Worm (Caenorhabditis elegans) whole organism, young adult: ENCODE results near the gene Y4C6B.3.

ENCODE experiments used
- B0336.3 ChIP-seq: fragments of 200-800 bp; sonication (Bioruptor generic); IDR thresholded peaks from 2 replicates; pipeline ENCODE4 v1.3.6; 2022; ENCODE audit warnings: missing genetic modification characterization, missing compliant biosample characterization
- C17E4.6 ChIP-seq: fragments of 200-800 bp; sonication (Bioruptor generic); IDR thresholded peaks from 2 replicates; pipeline ENCODE4 v1.3.6; 2022; ENCODE audit warnings: missing genetic modification reagents, missing genetic modification characterization, missing compliant biosample characterization
- F10E7.11 ChIP-seq: sonication (generic microtip); optimal IDR thresholded peaks from 2 replicates; lab custom pipeline; 2017; ENCODE audit warnings: mild to moderate bottlenecking, missing genetic modification characterization, moderate library complexity, missing compliant biosample characterization
- F23B12.7 ChIP-seq: sonication (generic microtip); optimal IDR thresholded peaks from 2 replicates; lab custom pipeline; 2017; ENCODE audit warnings: missing genetic modification characterization, mild to moderate bottlenecking, missing compliant biosample characterization, antibody characterized with exemption, moderate library complexity; ENCODE audit not compliant: insufficient read depth
- F33H1.4 ChIP-seq: fragments of 200-800 bp; sonication (Bioruptor generic); IDR thresholded peaks from 2 replicates; pipeline ENCODE4 v1.3.6; 2022; ENCODE audit warnings: missing genetic modification reagents, missing genetic modification characterization, missing compliant biosample characterization
- F37B4.10 ChIP-seq: fragments of 200-800 bp; sonication (Bioruptor generic); IDR thresholded peaks from 2 replicates; pipeline ENCODE4 v1.3.6; 2022; ENCODE audit warnings: missing genetic modification characterization, missing compliant biosample characterization
- T07F8.4 ChIP-seq: sonication (generic microtip); optimal IDR thresholded peaks from 2 replicates; lab custom pipeline; 2016; ENCODE audit warnings: mild to moderate bottlenecking, missing genetic modification characterization, moderate library complexity, missing compliant biosample characterization
- Y53G8AR.9 ChIP-seq: fragments of 200-800 bp; sonication (Bioruptor generic); conservative IDR thresholded peaks from 2 replicates; pipeline ENCODE4 v1.3.6; 2022; ENCODE audit warnings: missing genetic modification reagents, missing genetic modification characterization, missing compliant biosample characterization
- Y56A3A.18 ChIP-seq: fragments of 200-800 bp; sonication (Bioruptor generic); IDR thresholded peaks from 2 replicates; pipeline ENCODE4 v1.3.6; 2022; ENCODE audit warnings: missing genetic modification reagents, missing genetic modification characterization, missing compliant biosample characterization
- Y79H2A.3 ChIP-seq: fragments of 200-800 bp; sonication (Bioruptor generic); conservative IDR thresholded peaks from 2 replicates; pipeline ENCODE4 v1.3.6; 2022; ENCODE audit warnings: missing genetic modification reagents, missing genetic modification characterization, missing compliant biosample characterization
- ZK185.1 ChIP-seq: sonication (generic microtip); optimal IDR thresholded peaks from 2 replicates; lab custom pipeline; 2016; ENCODE audit warnings: mild to moderate bottlenecking, missing genetic modification characterization, missing compliant biosample characterization; ENCODE audit not compliant: poor library complexity, severe bottlenecking
- ama-1 ChIP-seq, 3 experiments: fragments of 150-350 bp in 1 of 3; sonication (generic microtip) in 2 of 3; optimal IDR thresholded peaks; 2 replicates each; lab custom pipeline; 2014 to 2018; ENCODE audit warnings: missing biosample characterization in 2 of 3, missing genetic modification characterization in 2 of 3, missing genetic modification reagents in 2 of 3
- athp-1 ChIP-seq: sonication (generic microtip); optimal IDR thresholded peaks from 2 replicates; lab custom pipeline; 2017; ENCODE audit warnings: mild to moderate bottlenecking, missing genetic modification characterization, missing compliant biosample characterization
- cebp-2 ChIP-seq: fragments of 200-800 bp; sonication (Bioruptor generic); IDR thresholded peaks from 2 replicates; pipeline ENCODE4 v1.3.6; 2022; ENCODE audit warnings: missing genetic modification characterization, missing compliant biosample characterization
- ceh-100 ChIP-seq: fragments of 200-800 bp; sonication (Bioruptor generic); IDR thresholded peaks from 2 replicates; pipeline ENCODE4 v1.3.6; 2022; ENCODE audit warnings: missing genetic modification reagents, missing genetic modification characterization, missing compliant biosample characterization
- ceh-40 ChIP-seq: fragments of 200-800 bp; sonication (Bioruptor generic); IDR thresholded peaks from 2 replicates; pipeline ENCODE4 v1.3.6; 2022; ENCODE audit warnings: missing genetic modification characterization, missing compliant biosample characterization
- ceh-91 ChIP-seq: fragments of 200-800 bp; sonication (Bioruptor generic); IDR thresholded peaks from 2 replicates; pipeline ENCODE4 v1.3.6; 2022; ENCODE audit warnings: missing genetic modification reagents, missing genetic modification characterization, missing compliant biosample characterization
- gei-17 ChIP-seq: fragments of 200-800 bp; sonication (Bioruptor generic); optimal IDR thresholded peaks from 2 replicates; lab custom pipeline; 2018; ENCODE audit warnings: mild to moderate bottlenecking, missing genetic modification characterization, missing compliant biosample characterization
- him-1 ChIP-seq: sonication (generic microtip); optimal IDR thresholded peaks from 2 replicates; lab custom pipeline; 2016; ENCODE audit warnings: missing genotype, missing genetic modification reagents, missing genetic modification characterization, missing compliant biosample characterization
- hlh-26 ChIP-seq: fragments of 200-800 bp; sonication (Bioruptor generic); conservative IDR thresholded peaks from 2 replicates; pipeline ENCODE4 v1.3.6; 2022; ENCODE audit warnings: missing genetic modification reagents, missing genetic modification characterization, missing compliant biosample characterization
- hmg-20 ChIP-seq: fragments of 200-800 bp; sonication (Bioruptor generic); IDR thresholded peaks from 2 replicates; pipeline ENCODE4 v1.3.6; 2022; ENCODE audit warnings: missing genetic modification reagents, missing genetic modification characterization, missing compliant biosample characterization
- lir-1 ChIP-seq: fragments of 200-800 bp; sonication (Bioruptor generic); conservative IDR thresholded peaks from 2 replicates; pipeline ENCODE4 v1.3.6; 2022; ENCODE audit warnings: missing genetic modification reagents, missing genetic modification characterization, missing compliant biosample characterization
- mes-4 ChIP-seq: sonication (generic microtip); optimal IDR thresholded peaks from 2 replicates; lab custom pipeline; 2016; ENCODE audit warnings: missing genotype, missing genetic modification characterization, missing compliant biosample characterization
- pbrm-1 ChIP-seq: fragments of 200-800 bp; sonication (Bioruptor generic); IDR thresholded peaks from 2 replicates; pipeline ENCODE4 v1.3.6; 2022; ENCODE audit warnings: missing genetic modification reagents, missing genetic modification characterization, missing compliant biosample characterization
- rcor-1 ChIP-seq: fragments of 200-800 bp; sonication (Bioruptor generic); IDR thresholded peaks from 2 replicates; pipeline ENCODE4 v1.3.6; 2022; ENCODE audit warnings: missing genetic modification reagents, missing genetic modification characterization, missing compliant biosample characterization
- sea-2 ChIP-seq: fragments of 200-800 bp; sonication (Bioruptor generic); IDR thresholded peaks from 2 replicates; pipeline ENCODE4 v1.3.6; 2022; ENCODE audit warnings: missing genetic modification characterization, missing compliant biosample characterization
- ztf-3 ChIP-seq: fragments of 200-800 bp; sonication (Bioruptor generic); optimal IDR thresholded peaks from 2 replicates; lab custom pipeline; 2018; ENCODE audit warnings: mild to moderate bottlenecking, missing genetic modification characterization, missing compliant biosample characterization

Gene Y4C6B.3

DNA sequence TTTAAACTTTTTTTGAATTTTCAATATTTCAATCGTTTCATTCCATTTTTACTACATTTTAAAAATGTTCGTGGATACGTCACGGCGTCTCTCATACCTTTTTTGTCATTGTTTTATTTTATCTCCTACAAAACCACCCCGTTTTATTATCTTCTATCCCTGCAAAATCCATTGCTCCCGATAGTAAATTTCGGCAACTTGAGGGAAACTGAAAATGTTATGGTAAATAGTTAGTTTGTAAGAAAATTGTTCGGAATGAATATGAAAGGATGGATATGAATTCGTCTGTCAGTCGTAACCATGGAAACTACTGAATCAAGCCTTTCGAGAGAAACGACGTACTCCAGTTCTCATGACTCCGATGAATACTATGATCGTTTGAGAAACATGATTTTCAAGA, 49.1 kb downstream of the Y4C6B.3 start, which contains the start of gene F41H10.2:
Gene F41H10.2, plus strand, starts transcription at position 301 of the 400 bp plus-strand sequence.
- TF ChIP-seq C17E4.6 (no peak), ceh-91 (no peak), ceh-100 (GFP tag; lab: Robert Waterston, UW) (no peak), T07F8.4 (tag; lab: Kevin White, UChicago) (no peak)
- TF ChIP-seq, all 124 proteins: peak for 0

DNA sequence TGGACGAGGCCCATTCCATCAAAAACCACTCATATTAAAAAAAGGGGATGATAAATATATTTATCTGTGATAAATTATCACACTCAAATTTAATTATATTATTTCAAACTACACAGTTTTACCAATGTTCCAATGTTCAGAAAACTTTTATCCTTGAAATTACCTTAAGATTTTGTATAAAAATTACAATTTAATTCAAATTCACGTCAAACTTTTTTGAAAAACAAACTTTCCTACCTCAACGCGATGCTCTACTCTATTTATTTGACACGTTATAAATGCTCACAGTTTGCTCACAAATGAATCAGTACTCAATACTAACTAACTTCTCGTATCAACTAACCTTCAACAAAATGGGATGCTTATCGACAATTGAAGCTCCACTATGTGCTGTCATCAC, 50.3 kb downstream of the Y4C6B.3 start, which contains the start of gene F41H10.1:
Gene F41H10.1, plus strand, starts transcription at position 301 of the 400 bp plus-strand sequence.
- no peak for TF ChIP-seq F33H1.4 (GFP tag; lab: Robert Waterston, UW)
- no peak for TF ChIP-seq ZK185.1
- TF ChIP-seq ceh-40 (GFP tag; lab: Robert Waterston, UW): no peak
- no peak for TF ChIP-seq lir-1
- TF ChIP-seq hlh-26 (GFP tag; lab: Robert Waterston, UW): no peak
- TF ChIP-seq, all 124 proteins: peak for 0

DNA sequence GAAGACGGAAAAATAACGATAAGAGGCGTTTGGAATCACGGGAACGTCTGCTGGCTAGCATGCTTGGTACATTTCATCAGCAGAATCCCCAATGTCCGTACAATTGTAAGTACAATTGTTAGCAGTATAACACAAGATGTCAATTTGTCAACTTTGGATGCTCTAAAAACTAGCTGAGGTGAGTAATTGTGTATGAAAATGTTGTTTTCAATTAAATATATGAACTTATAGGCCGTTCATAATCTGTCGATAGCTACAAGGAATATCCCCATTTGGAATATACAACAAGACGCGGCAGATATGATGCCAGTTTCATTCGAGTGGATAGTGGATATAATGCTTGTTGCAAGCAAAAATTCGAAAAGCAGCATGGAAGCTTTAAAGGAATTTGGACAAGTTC, 52.7 kb downstream of the Y4C6B.3 start, which contains the start of gene F41H10.12:
Gene F41H10.12, plus strand, starts transcription at position 301 of the 400 bp plus-strand sequence.
- TF ChIP-seq B0336.3 (GFP tag; lab: Robert Waterston, UW) (no peak), ama-1 (optimal IDR thresholded peaks at IDR 0.05; lab: Kevin White, UChicago) (no peak), ama-1 (GFP tag; optimal IDR thresholded peaks at IDR 0.05; lab: Kevin White, UChicago) (no peak), F10E7.11 (no peak), Y79H2A.3 (GFP tag; lab: Robert Waterston, UW) (no peak), sea-2 (no peak), cebp-2 (GFP tag; lab: Robert Waterston, UW) (no peak), F23B12.7 (no peak), him-1 (no peak), gei-17 (GFP tag; lab: Kevin White, UChicago) (no peak), F33H1.4 (GFP tag; lab: Robert Waterston, UW) (no peak), T07F8.4 (tag; lab: Kevin White, UChicago) (no peak), athp-1 (tag; lab: Kevin White, UChicago) (no peak), pbrm-1 (GFP tag; lab: Robert Waterston, UW) (no peak), Y56A3A.18 (GFP tag; lab: Robert Waterston, UW) (no peak), Y53G8AR.9 (GFP tag; lab: Robert Waterston, UW) (no peak), rcor-1 (GFP tag; lab: Robert Waterston, UW) (no peak), F37B4.10 (GFP tag; lab: Robert Waterston, UW) (no peak), hmg-20 (GFP tag; lab: Robert Waterston, UW) (no peak), ztf-3 (GFP tag; lab: Kevin White, UChicago) (no peak), mes-4 (no peak)
- TF ChIP-seq, all 124 proteins: peak for 0
